Worm (Caenorhabditis elegans) whole organism, early embryonic: ENCODE data around the gene srbc-17.

Source experiments
- F13C5.2 ChIP-seq: sonication (generic microtip); optimal IDR thresholded peaks from 2 replicates; lab custom pipeline; 2017; ENCODE audit warnings: mild to moderate bottlenecking, missing genetic modification characterization, inconsistent platforms, missing compliant biosample characterization
- ama-1 ChIP-seq: fragments of 150-350 bp; optimal IDR thresholded peaks from 2 replicates; lab custom pipeline; 2014
- ceh-36 ChIP-seq: sonication (generic microtip); optimal IDR thresholded peaks from 2 replicates; lab custom pipeline; 2016; ENCODE audit warnings: missing genetic modification characterization, inconsistent platforms, missing compliant biosample characterization
- ets-7 ChIP-seq: sonication (generic microtip); optimal IDR thresholded peaks from 2 replicates; lab custom pipeline; 2016; ENCODE audit warnings: missing genotype, missing genetic modification characterization, missing compliant biosample characterization
- flt-1 ChIP-seq: fragments of 200-800 bp; sonication (Bioruptor generic); IDR thresholded peaks from 2 replicates; pipeline ENCODE4 v1.3.6; 2022; ENCODE audit warnings: missing genetic modification characterization, missing compliant biosample characterization
- hmbx-1 ChIP-seq: sonication (generic microtip); optimal IDR thresholded peaks from 2 replicates; lab custom pipeline; 2016; ENCODE audit warnings: mild to moderate bottlenecking, missing genetic modification characterization, missing compliant biosample characterization
- hmg-4 ChIP-seq: fragments of 200-800 bp; sonication (Bioruptor generic); optimal IDR thresholded peaks from 2 replicates; lab custom pipeline; 2018; ENCODE audit warnings: mild to moderate bottlenecking, missing genetic modification characterization, missing compliant biosample characterization
- hnd-1 ChIP-seq: sonication (generic microtip); optimal IDR thresholded peaks from 2 replicates; lab custom pipeline; 2016; ENCODE audit warnings: missing genetic modification characterization, missing compliant biosample characterization
- tbx-11 ChIP-seq: fragments of 200-800 bp; sonication (Bioruptor generic); IDR thresholded peaks from 2 replicates; pipeline ENCODE4 v1.3.6; 2022; ENCODE audit warnings: missing genetic modification characterization, missing compliant biosample characterization
- tra-4 ChIP-seq: sonication (generic microtip); optimal IDR thresholded peaks from 2 replicates; lab custom pipeline; 2017; ENCODE audit warnings: missing genetic modification characterization, missing compliant biosample characterization

DNA sequence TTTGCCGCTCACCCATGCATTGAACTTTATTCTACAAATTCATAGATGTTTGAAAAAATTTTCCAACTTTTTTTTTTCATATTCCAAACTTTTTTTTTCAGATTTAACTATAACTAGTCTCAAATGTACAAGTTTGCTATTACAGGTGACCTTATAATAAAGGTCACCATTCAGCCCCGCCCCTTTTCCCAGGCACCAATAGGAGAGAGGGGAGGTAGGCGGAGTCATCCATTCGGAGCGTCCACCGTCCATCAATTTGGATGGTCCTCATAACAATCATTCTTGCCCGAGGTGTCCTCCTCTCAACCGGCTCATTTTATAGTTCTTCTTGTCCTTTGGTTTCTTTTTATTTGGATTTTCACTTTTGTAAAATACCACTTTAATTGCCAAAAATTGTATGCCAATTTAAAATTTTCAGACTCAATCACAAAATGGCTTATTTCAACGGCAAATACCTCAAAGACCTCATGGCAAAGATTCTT is 10.4 kb downstream of the srbc-17 start, which contains the start of gene Y5H2B.3:
- no peak for TF ChIP-seq flt-1 (GFP tag; lab: Robert Waterston, UW)
- no peak for TF ChIP-seq ama-1 (lab: Kevin White, UChicago)
- TF ChIP-seq ets-7 = no peak
- no peak for TF ChIP-seq ceh-36 (tag; lab: Kevin White, UChicago)
- TF ChIP-seq F13C5.2 (tag; lab: Kevin White, UChicago) = no peak
- TF ChIP-seq hmg-4 (GFP tag; lab: Kevin White, UChicago) = no peak
- TF ChIP-seq hnd-1 (tag; lab: Kevin White, UChicago) = no peak
- TF ChIP-seq tra-4 (tag; lab: Kevin White, UChicago) = no peak
- TF ChIP-seq hmbx-1 (tag; lab: Kevin White, UChicago) = no peak
- no peak for TF ChIP-seq tbx-11 (GFP tag; lab: Robert Waterston, UW)
